Fruit fly (Drosophila melanogaster): ENCODE measurements around the gene Dnaaf5.

The Dnaaf5 gene

DNA sequence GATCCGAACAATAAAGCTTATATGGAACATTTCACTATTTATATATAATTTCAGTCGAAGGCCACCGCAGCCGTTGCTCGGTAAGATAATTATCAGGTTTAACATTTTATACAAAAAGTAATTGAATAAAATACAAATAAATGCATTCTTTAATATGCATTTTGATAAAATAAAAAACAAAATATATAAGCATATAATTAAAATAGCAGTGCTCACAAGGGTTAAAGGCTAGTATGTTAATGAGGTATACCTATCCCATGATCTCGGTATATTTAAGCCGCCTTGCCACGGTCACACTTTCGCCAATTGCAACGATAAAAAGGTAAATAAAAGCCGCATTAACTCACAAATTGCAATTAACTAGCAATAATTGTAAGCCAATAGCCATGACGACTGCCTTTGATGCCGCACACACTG, 52.8 kb downstream of the Dnaaf5 start, which contains the start of gene Polr2I (continued):
- no peak for TF ChIP-seq CG10462 (GFP tag; optimal IDR thresholded peaks at IDR 0.05)
- TF ChIP-seq danr (GFP tag; IDR thresholded peaks at IDR 0.05), result no peak
- no peak for TF ChIP-seq p53 (GFP tag; optimal IDR thresholded peaks at IDR 0.05)
- no peak for TF ChIP-seq CG1647 (GFP tag; optimal IDR thresholded peaks at IDR 0.05)
- no peak for TF ChIP-seq lov (optimal IDR thresholded peaks at IDR 0.05)
- TF ChIP-seq lov (GFP tag; IDR thresholded peaks at IDR 0.05), result no peak
- no peak for TF ChIP-seq ro (GFP tag; IDR thresholded peaks at IDR 0.05)
- TF ChIP-seq cad (GFP tag; optimal IDR thresholded peaks at IDR 0.05), result no peak
- no peak for TF ChIP-seq pfk (GFP tag; optimal IDR thresholded peaks at IDR 0.05)
- peak; percentile 21 for TF ChIP-seq CG10431 (GFP tag; optimal IDR thresholded peaks at IDR 0.05)
- peak; percentile 24 for TF ChIP-seq Ssrp (tag; optimal IDR thresholded peaks at IDR 0.05)
- TF ChIP-seq NC2α (GFP tag; optimal IDR thresholded peaks at IDR 0.05), result no peak
- TF ChIP-seq HHEX (GFP tag; optimal IDR thresholded peaks at IDR 0.05), result no peak
- TF ChIP-seq crol (GFP tag; IDR thresholded peaks at IDR 0.05), result no peak
- no peak for TF ChIP-seq Kr (GFP tag; optimal IDR thresholded peaks at IDR 0.05)
- no peak for TF ChIP-seq inv (GFP tag; IDR thresholded peaks at IDR 0.05; ENCODE audit: partially characterized antibody)
- no peak for TF ChIP-seq CG16863 (GFP tag; optimal IDR thresholded peaks at IDR 0.05)
- peak; percentile 47; the same call in 1 of the 2 replicates for TF ChIP-seq Ptx1 (GFP tag; IDR thresholded peaks at IDR 0.05)
- TF ChIP-seq gsb-n (tag; optimal IDR thresholded peaks at IDR 0.05), result peak; percentile 40
- no peak for TF ChIP-seq jumu (GFP tag; optimal IDR thresholded peaks at IDR 0.05)
- peak; percentile 48 for TF ChIP-seq CG4424 (GFP tag; optimal IDR thresholded peaks at IDR 0.05)
- TF ChIP-seq gsb (GFP tag; IDR thresholded peaks at IDR 0.05), result no peak
- no peak for TF ChIP-seq B-H1 (GFP tag; IDR thresholded peaks at IDR 0.05)
- no peak for TF ChIP-seq Dad (GFP tag; optimal IDR thresholded peaks at IDR 0.05)
- peak; percentile 22 for TF ChIP-seq Oli (tag; optimal IDR thresholded peaks at IDR 0.05)
- peak in 1 of 3 experiments; percentile 40 for TF ChIP-seq lola (GFP tag; optimal IDR thresholded peaks at IDR 0.05)
- no peak for TF ChIP-seq toy (GFP tag; IDR thresholded peaks at IDR 0.05)
- TF ChIP-seq CG15073 (GFP tag; optimal IDR thresholded peaks at IDR 0.05), result no peak
- peak; percentile 13 for TF ChIP-seq Dek (tag; optimal IDR thresholded peaks at IDR 0.05)
- no peak; the same call in 1 of the 2 replicates for TF ChIP-seq CG6272 (GFP tag; IDR thresholded peaks at IDR 0.05)
- no peak for TF ChIP-seq CG3065 (GFP tag; optimal IDR thresholded peaks at IDR 0.05)
- TF ChIP-seq pnt (GFP tag; optimal IDR thresholded peaks at IDR 0.05), result no peak
- TF ChIP-seq CG8089 (GFP tag; optimal IDR thresholded peaks at IDR 0.05), result no peak
- TF ChIP-seq CG15269 (tag; optimal IDR thresholded peaks at IDR 0.05), result peak; percentile 44
- no peak for TF ChIP-seq dm (GFP tag; optimal IDR thresholded peaks at IDR 0.05)
